Worm (Caenorhabditis elegans): ENCODE data around the gene tig-3.

DNA sequence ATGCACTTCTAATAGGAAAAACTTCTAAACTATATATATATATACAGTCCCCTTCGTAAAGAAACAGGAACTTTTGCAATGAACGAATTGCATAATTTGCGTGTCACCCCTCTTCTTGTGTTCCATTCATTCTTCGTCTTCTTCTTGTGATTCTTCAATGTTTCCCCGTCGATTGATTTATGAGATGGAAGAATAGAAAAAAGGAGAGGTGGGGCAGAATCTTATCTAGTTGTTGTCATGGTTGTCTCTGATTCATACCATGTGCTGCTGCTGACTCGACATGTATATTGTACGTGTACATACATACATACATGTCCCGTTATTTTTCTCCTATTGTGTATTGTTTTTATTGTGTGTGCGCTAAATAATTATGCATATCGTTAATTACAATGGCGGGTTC, 14.4 kb upstream of the tig-3 start:
- TF ChIP-seq tbx-37 (GFP tag; conservative IDR thresholded peaks at IDR 0.05) (no peak), ama-1 (optimal IDR thresholded peaks at IDR 0.05) (no peak), ets-7 (tag; optimal IDR thresholded peaks at IDR 0.05) (no peak), F13C5.2 (tag; optimal IDR thresholded peaks at IDR 0.05) (no peak), sea-1 (GFP tag; conservative IDR thresholded peaks at IDR 0.05) (no peak), ceh-13 (GFP tag; optimal IDR thresholded peaks at IDR 0.05) (no peak), flt-1 (GFP tag; IDR thresholded peaks at IDR 0.05) (no peak)
